Worm (Caenorhabditis elegans) whole organism, L4 larva: ENCODE results near the gene T09B9.5.

Experiments used
- aly-2 ChIP-seq: sonication (generic microtip); optimal IDR thresholded peaks from 2 replicates; lab custom pipeline; 2018; ENCODE audit warnings: missing biosample characterization, missing genetic modification characterization
- ama-1 ChIP-seq: fragments of 150-350 bp; optimal IDR thresholded peaks from 2 replicates; lab custom pipeline; 2014; ENCODE audit warnings: inconsistent platforms, mixed read lengths
- nhr-6 ChIP-seq: fragments of 150-350 bp; optimal IDR thresholded peaks from 2 replicates; lab custom pipeline; 2014; ENCODE audit warnings: missing biosample characterization, missing genetic modification characterization

DNA sequence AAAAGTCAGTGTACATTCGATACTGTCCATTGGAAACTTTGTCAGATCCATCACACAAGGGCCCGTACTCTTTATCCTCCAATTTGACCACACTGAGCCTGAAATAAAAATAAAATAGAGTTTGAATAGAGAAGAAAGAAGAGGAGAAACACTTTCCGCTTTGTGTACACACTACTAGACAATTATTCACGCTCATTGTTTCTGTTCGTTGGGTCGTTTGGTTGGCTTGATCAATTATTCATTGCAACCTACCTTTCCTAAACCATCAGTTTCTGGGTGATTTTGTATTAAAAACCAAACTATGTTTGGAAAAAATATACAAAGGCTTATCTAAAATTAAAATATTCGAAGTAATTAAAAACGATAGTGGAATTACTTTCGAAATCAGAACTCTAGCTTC, 27.2 kb downstream of the T09B9.5 start:
- TF ChIP-seq nhr-6 (tag; lab: Kevin White, UChicago) = no peak
- no peak for TF ChIP-seq ama-1 (lab: Kevin White, UChicago)
- no peak for TF ChIP-seq aly-2 (tag; lab: Kevin White, UChicago)
